Fruit fly (Drosophila melanogaster) whole organism, embryonic: ENCODE data around the gene CG3104.

Experiments used
- BtbVII ChIP-seq: fragments of 200-800 bp; sonication (Bioruptor generic); optimal IDR thresholded peaks from 3 replicates; lab custom pipeline; 2017; ENCODE audit warnings: missing biosample characterization, mild to moderate bottlenecking, missing genetic modification characterization
- CG10565 ChIP-seq: fragments of 200-800 bp; sonication (Bioruptor generic); optimal IDR thresholded peaks from 3 replicates; lab custom pipeline; 2016; ENCODE audit warnings: missing biosample characterization, mild to moderate bottlenecking, missing genetic modification characterization
- CG10654 ChIP-seq: fragments of 200-800 bp; sonication (Bioruptor generic); optimal IDR thresholded peaks from 2 replicates; lab custom pipeline; 2016; ENCODE audit warnings: missing biosample characterization, missing genetic modification characterization
- CG15514 ChIP-seq: fragments of 200-800 bp; sonication (Bioruptor generic); optimal IDR thresholded peaks from 3 replicates; lab custom pipeline; 2017; ENCODE audit warnings: missing biosample characterization, missing genetic modification characterization, mild to moderate bottlenecking, moderate library complexity, missing genetic modification reagents
- CG18011 ChIP-seq: fragments of 200-800 bp; sonication (Bioruptor generic); optimal IDR thresholded peaks from 2 replicates; lab custom pipeline; 2017; ENCODE audit warnings: missing biosample characterization, missing genetic modification characterization, mild to moderate bottlenecking, moderate library complexity, missing genotype
- CG18764 ChIP-seq: fragments of 200-800 bp; sonication (Bioruptor generic); optimal IDR thresholded peaks from 3 replicates; lab custom pipeline; 2016; ENCODE audit warnings: missing biosample characterization, missing genetic modification characterization
- CG2199 ChIP-seq: fragments of 200-800 bp; sonication (Bioruptor generic); IDR thresholded peaks from 3 replicates; pipeline ENCODE4 v1.3.6; 2022; ENCODE audit warnings: missing biosample characterization, missing genetic modification characterization
- CG2678 ChIP-seq: fragments of 200-800 bp; sonication (Bioruptor generic); optimal IDR thresholded peaks from 3 replicates; lab custom pipeline; 2019; ENCODE audit warnings: missing biosample characterization, mild to moderate bottlenecking, missing genetic modification characterization, moderate library complexity
- CG3995 ChIP-seq: fragments of 200-800 bp; sonication (Bioruptor generic); optimal IDR thresholded peaks from 3 replicates; lab custom pipeline; 2016; ENCODE audit warnings: missing biosample characterization, missing genetic modification characterization
- CG4730 ChIP-seq: fragments of 200-800 bp; sonication (Bioruptor generic); IDR thresholded peaks from 2 replicates; pipeline ENCODE4 v1.3.6; 2022; ENCODE audit warnings: missing biosample characterization, missing genetic modification characterization
- CG6683 ChIP-seq: fragments of 200-800 bp; sonication (Bioruptor generic); optimal IDR thresholded peaks from 2 replicates; lab custom pipeline; 2017; ENCODE audit warnings: missing biosample characterization, mild to moderate bottlenecking, missing genetic modification characterization, missing genetic modification reagents
- CG6689 ChIP-seq: fragments of 200-800 bp; sonication (Bioruptor generic); IDR thresholded peaks from 2 replicates; pipeline ENCODE4 v1.3.6; 2022; ENCODE audit warnings: missing biosample characterization, missing genetic modification characterization
- CG7839 ChIP-seq: fragments of 200-800 bp; sonication (Bioruptor generic); optimal IDR thresholded peaks from 3 replicates; lab custom pipeline; 2018; ENCODE audit warnings: missing biosample characterization, mild to moderate bottlenecking, missing genetic modification characterization, moderate library complexity
- CG8944 ChIP-seq: fragments of 200-800 bp; sonication (Bioruptor generic); optimal IDR thresholded peaks from 3 replicates; lab custom pipeline; 2016; ENCODE audit warnings: missing biosample characterization, missing genetic modification characterization
- D19A ChIP-seq: fragments of 200-800 bp; optimal IDR thresholded peaks from 3 replicates; lab custom pipeline; 2019; ENCODE audit warnings: missing biosample characterization, mild to moderate bottlenecking, missing genetic modification characterization, moderate library complexity
- Doc2 ChIP-seq: fragments of 200-800 bp; sonication (Bioruptor generic); IDR thresholded peaks from 2 replicates; pipeline ENCODE4 v1.3.6; 2022; ENCODE audit warnings: missing biosample characterization, missing genetic modification characterization
- H2.0 ChIP-seq: fragments of 200-800 bp; sonication (Bioruptor generic); IDR thresholded peaks from 2 replicates; pipeline ENCODE4 v1.3.6; 2022; ENCODE audit warnings: missing biosample characterization, missing genetic modification characterization
- HHEX ChIP-seq: fragments of 200-800 bp; sonication (Bioruptor generic); optimal IDR thresholded peaks from 3 replicates; lab custom pipeline; 2017; ENCODE audit warnings: missing biosample characterization, mild to moderate bottlenecking, missing genetic modification characterization, missing genetic modification reagents
- Hr39 ChIP-seq: fragments of >200 bp; optimal IDR thresholded peaks from 2 replicates; lab custom pipeline; 2017
- Hr51 ChIP-seq, 2 experiments: fragments of 200-800 bp; sonication (Bioruptor generic); optimal IDR thresholded peaks; 2 replicates in 1 of 2; 3 replicates in 1 of 2; lab custom pipeline; 2016 to 2018; ENCODE audit warnings: missing biosample characterization in 2 of 2, missing genetic modification characterization in 2 of 2, mild to moderate bottlenecking in 1 of 2, moderate library complexity in 1 of 2
- Hr78 ChIP-seq, 2 experiments: fragments of 200-800 bp in 1 of 2; fragments of >200 bp in 1 of 2; sonication (Bioruptor generic) in 1 of 2; optimal IDR thresholded peaks; 2 replicates each; lab custom pipeline; 2017 to 2019; ENCODE audit warnings: missing biosample characterization in 2 of 2, missing genetic modification characterization in 2 of 2, mild to moderate bottlenecking in 1 of 2, moderate library complexity in 1 of 2
- Mad ChIP-seq: fragments of 200-800 bp; sonication (Bioruptor generic); optimal IDR thresholded peaks from 2 replicates; lab custom pipeline; 2016; ENCODE audit warnings: missing biosample characterization, missing genetic modification characterization
- Med ChIP-seq: fragments of 200-800 bp; sonication (Bioruptor generic); peaks from one replicate; lab custom pipeline; 2016; ENCODE audit warnings: missing biosample characterization, missing genetic modification characterization, mild to moderate bottlenecking, inconsistent platforms, moderate library complexity
- Mrtf ChIP-seq: fragments of 200-800 bp; sonication (Bioruptor generic); IDR thresholded peaks from 3 replicates; pipeline ENCODE4 v1.3.6; 2022; ENCODE audit warnings: missing biosample characterization, missing genetic modification characterization
- NC2β ChIP-seq: fragments of 200-800 bp; sonication (Bioruptor generic); optimal IDR thresholded peaks from 2 replicates; lab custom pipeline; 2016; ENCODE audit warnings: missing biosample characterization, missing genetic modification characterization
- NFAT ChIP-seq: fragments of 200-800 bp; sonication (Bioruptor generic); IDR thresholded peaks from 2 replicates; pipeline ENCODE4 v1.3.6; 2022; ENCODE audit warnings: missing biosample characterization, missing genetic modification characterization
- Sox102F ChIP-seq: fragments of 200-800 bp; sonication (Bioruptor generic); optimal IDR thresholded peaks from 2 replicates; lab custom pipeline; 2018; ENCODE audit warnings: missing biosample characterization, mild to moderate bottlenecking, missing genetic modification characterization, moderate library complexity
- Sry-δ ChIP-seq: fragments of 200-800 bp; sonication (Bioruptor generic); optimal IDR thresholded peaks from 2 replicates; lab custom pipeline; 2016; ENCODE audit warnings: missing biosample characterization, missing genetic modification characterization
- ase ChIP-seq: fragments of 200-800 bp; sonication (Bioruptor generic); IDR thresholded peaks from 3 replicates; pipeline ENCODE4 v1.3.6; 2022; ENCODE audit warnings: missing biosample characterization, missing genetic modification characterization
- az2 ChIP-seq: fragments of 200-800 bp; sonication (Bioruptor generic); optimal IDR thresholded peaks from 3 replicates; lab custom pipeline; 2016; ENCODE audit warnings: missing biosample characterization, missing genetic modification characterization
- bab2 ChIP-seq: fragments of 200-800 bp; sonication (Bioruptor generic); optimal IDR thresholded peaks from 2 replicates; lab custom pipeline; 2016; ENCODE audit warnings: missing biosample characterization, missing genetic modification characterization
- btn ChIP-seq: fragments of 200-800 bp; sonication (Bioruptor generic); optimal IDR thresholded peaks from 2 replicates; lab custom pipeline; 2016; ENCODE audit warnings: missing biosample characterization, missing genetic modification characterization
- crc ChIP-seq: fragments of 200-800 bp; sonication (Bioruptor generic); optimal IDR thresholded peaks from 2 replicates; lab custom pipeline; 2016; ENCODE audit warnings: missing biosample characterization, missing genetic modification characterization
- crp ChIP-seq, 2 experiments: fragments of 200-800 bp; sonication (Bioruptor generic); optimal IDR thresholded peaks; 2 replicates in 1 of 2; 3 replicates in 1 of 2; lab custom pipeline; 2017; ENCODE audit warnings: missing biosample characterization in 2 of 2, missing genetic modification characterization in 2 of 2, mild to moderate bottlenecking in 1 of 2, moderate library complexity in 1 of 2
- dati ChIP-seq: fragments of 200-800 bp; sonication (Bioruptor generic); IDR thresholded peaks from 2 replicates; pipeline ENCODE4 v1.3.6; 2022; ENCODE audit warnings: missing biosample characterization, missing genetic modification characterization
- gce ChIP-seq: fragments of 200-800 bp; sonication (Bioruptor generic); IDR thresholded peaks from 3 replicates; pipeline ENCODE4 v1.3.6; 2022; ENCODE audit warnings: missing biosample characterization, missing genetic modification characterization
- gcm2 ChIP-seq: fragments of 200-800 bp; sonication (Bioruptor generic); optimal IDR thresholded peaks from 2 replicates; lab custom pipeline; 2016; ENCODE audit warnings: missing biosample characterization, missing genetic modification characterization
- ham ChIP-seq: fragments of 200-800 bp; sonication (Bioruptor generic); IDR thresholded peaks from 2 replicates; pipeline ENCODE4 v1.3.6; 2022; ENCODE audit warnings: missing biosample characterization, missing genetic modification characterization
- jumu ChIP-seq: fragments of 200-800 bp; sonication (Bioruptor generic); optimal IDR thresholded peaks from 3 replicates; lab custom pipeline; 2016; ENCODE audit warnings: missing biosample characterization, missing genetic modification characterization
- kni ChIP-seq: fragments of 200-800 bp; sonication (Bioruptor generic); optimal IDR thresholded peaks from 3 replicates; lab custom pipeline; 2017; ENCODE audit warnings: mild to moderate bottlenecking, missing biosample characterization, missing genetic modification reagents, missing genetic modification characterization
- mld ChIP-seq: fragments of 200-800 bp; sonication (Bioruptor generic); IDR thresholded peaks from 3 replicates; pipeline ENCODE4 v1.3.6; 2022; ENCODE audit warnings: missing biosample characterization, missing genetic modification characterization; ENCODE audit not compliant: partially characterized antibody
- nmo ChIP-seq: fragments of 200-800 bp; sonication (Bioruptor generic); optimal IDR thresholded peaks from 2 replicates; lab custom pipeline; 2018; ENCODE audit warnings: missing biosample characterization, mild to moderate bottlenecking, missing genetic modification characterization, moderate library complexity
- pros ChIP-seq: fragments of 200-800 bp; sonication (Bioruptor generic); optimal IDR thresholded peaks from 3 replicates; lab custom pipeline; 2019; ENCODE audit warnings: missing biosample characterization, mild to moderate bottlenecking, missing genetic modification characterization, moderate library complexity
- sd ChIP-seq: fragments of 200-800 bp; sonication (Bioruptor generic); optimal IDR thresholded peaks from 3 replicates; lab custom pipeline; 2018; ENCODE audit warnings: missing biosample characterization, mild to moderate bottlenecking, missing genetic modification characterization, moderate library complexity
- sna ChIP-seq: fragments of 200-800 bp; sonication (Bioruptor generic); IDR thresholded peaks from 2 replicates; pipeline ENCODE4 v1.3.6; 2022; ENCODE audit warnings: missing biosample characterization, missing genetic modification characterization; ENCODE audit not compliant: partially characterized antibody
- sr ChIP-seq: fragments of 200-800 bp; sonication (Bioruptor generic); IDR thresholded peaks from 3 replicates; pipeline ENCODE4 v1.3.6; 2022; ENCODE audit warnings: missing biosample characterization, missing genetic modification characterization
- tio ChIP-seq: fragments of 200-800 bp; sonication (Bioruptor generic); optimal IDR thresholded peaks from 2 replicates; lab custom pipeline; 2017; ENCODE audit warnings: missing biosample characterization, missing genetic modification characterization, inconsistent platforms
- unpg ChIP-seq: fragments of 200-800 bp; sonication (Bioruptor generic); optimal IDR thresholded peaks from 3 replicates; lab custom pipeline; 2018; ENCODE audit warnings: missing biosample characterization, mild to moderate bottlenecking, missing genetic modification characterization, moderate library complexity
- wek ChIP-seq: fragments of 200-800 bp; sonication (Bioruptor generic); optimal IDR thresholded peaks from 3 replicates; lab custom pipeline; 2018; ENCODE audit warnings: missing biosample characterization, mild to moderate bottlenecking, missing genetic modification characterization, moderate library complexity
- yki ChIP-seq: fragments of >200 bp; optimal IDR thresholded peaks from 3 replicates; lab custom pipeline; 2018
- zf30C ChIP-seq: fragments of 200-800 bp; sonication (Bioruptor generic); optimal IDR thresholded peaks from 3 replicates; lab custom pipeline; 2018; ENCODE audit warnings: missing biosample characterization, mild to moderate bottlenecking, missing genetic modification characterization

CG3104 gene

dm6 chr2L:2905051-2905446 is 49.5 kb upstream of the CG3104 start (continued):
- TF ChIP-seq HHEX (GFP tag; lab: Kevin White, UChicago), result peak; percentile 26
- no peak for TF ChIP-seq ham (GFP tag; lab: Robert Waterston, UW)
- peak; percentile 31 for TF ChIP-seq az2 (GFP tag; lab: Kevin White, UChicago)
- no peak for TF ChIP-seq Sry-δ (GFP tag; lab: Kevin White, UChicago)
- TF ChIP-seq pros (GFP tag; lab: Kevin White, UChicago), result no peak
- peak; percentile 65 for TF ChIP-seq CG6689
- TF ChIP-seq yki (lab: Kevin White, UChicago), result no peak
- TF ChIP-seq kni, result no peak
- TF ChIP-seq Hr78 (GFP tag; optimal IDR thresholded peaks at IDR 0.05; lab: Kevin White, UChicago), result no peak
- TF ChIP-seq Med (GFP tag; lab: Kevin White, UChicago), result peak; percentile 2
- peak in 1 of 2 experiments; percentile 83 for TF ChIP-seq Hr51 (GFP tag; optimal IDR thresholded peaks at IDR 0.05; lab: Kevin White, UChicago)
- no peak for TF ChIP-seq BtbVII
- TF ChIP-seq CG2678 (tag; lab: Kevin White, UChicago), result peak; percentile 69
- TF ChIP-seq CG8944, result no peak
- TF ChIP-seq CG6683 (GFP tag; lab: Kevin White, UChicago), result no peak
- peak; percentile 89 for TF ChIP-seq Sox102F
- TF ChIP-seq CG10654 (GFP tag; lab: Kevin White, UChicago), result peak; percentile 23
- TF ChIP-seq CG4730 (GFP tag; lab: Robert Waterston, UW), result 0 out of 2 replicates have a peak, but pooled peaks have one; percentile 12
- peak; percentile 6 for TF ChIP-seq sd (tag; lab: Kevin White, UChicago)
- peak; percentile 35; the same call in 1 of the 3 replicates for TF ChIP-seq ase (GFP tag; lab: Robert Waterston, UW)
- no peak for TF ChIP-seq CG3995 (GFP tag; lab: Kevin White, UChicago)
- no peak for TF ChIP-seq bab2 (GFP tag; lab: Kevin White, UChicago)
- TF ChIP-seq nmo (GFP tag; lab: Kevin White, UChicago), result peak; percentile 58
- no peak for TF ChIP-seq dati (GFP tag; lab: Robert Waterston, UW)
- TF ChIP-seq Doc2 (GFP tag; lab: Robert Waterston, UW), result no peak
- TF ChIP-seq crp (GFP tag; optimal IDR thresholded peaks at IDR 0.05; lab: Kevin White, UChicago), result no peak
- no peak for TF ChIP-seq crc
- no peak for TF ChIP-seq CG15514 (GFP tag; lab: Kevin White, UChicago)
- TF ChIP-seq CG7839 (tag; lab: Kevin White, UChicago), result peak; percentile 66
- peak; percentile 48 for TF ChIP-seq unpg (GFP tag; lab: Kevin White, UChicago)
- peak; percentile 6 for TF ChIP-seq tio (GFP tag; lab: Kevin White, UChicago)
- TF ChIP-seq CG2199, result no peak
- 0 out of 3 replicates have a peak, but pooled peaks have one; percentile 38 for TF ChIP-seq gce (GFP tag; lab: Robert Waterston, UW)
- no peak for TF ChIP-seq NC2β (GFP tag; lab: Kevin White, UChicago)
- no peak; the same call in 1 of the 2 replicates for TF ChIP-seq H2.0
- TF ChIP-seq mld (GFP tag; lab: Robert Waterston, UW), result no peak
- TF ChIP-seq sr (GFP tag; lab: Robert Waterston, UW), result no peak
- TF ChIP-seq D19A (tag; lab: Kevin White, UChicago), result peak; percentile 45
- TF ChIP-seq CG18011 (GFP tag; lab: Kevin White, UChicago), result no peak
- TF ChIP-seq Hr39 (lab: Kevin White, UChicago), result no peak
- TF ChIP-seq CG18764 (GFP tag; lab: Kevin White, UChicago), result no peak
- no peak for TF ChIP-seq wek (GFP tag; lab: Kevin White, UChicago)
- TF ChIP-seq sna (GFP tag; lab: Robert Waterston, UW), result no peak
- TF ChIP-seq jumu (GFP tag; lab: Kevin White, UChicago), result no peak
- no peak for TF ChIP-seq Mad (GFP tag; lab: Kevin White, UChicago)
- no peak for TF ChIP-seq CG10565 (GFP tag; lab: Kevin White, UChicago)
- no peak for TF ChIP-seq NFAT (GFP tag; lab: Robert Waterston, UW)
- no peak for TF ChIP-seq btn (GFP tag; lab: Kevin White, UChicago)
- TF ChIP-seq gcm2 (GFP tag; lab: Kevin White, UChicago), result no peak
- no peak for TF ChIP-seq Mrtf
- no peak for TF ChIP-seq zf30C (GFP tag; lab: Kevin White, UChicago)
